Worm (Caenorhabditis elegans): ENCODE data around the gene F32D8.8.

DNA sequence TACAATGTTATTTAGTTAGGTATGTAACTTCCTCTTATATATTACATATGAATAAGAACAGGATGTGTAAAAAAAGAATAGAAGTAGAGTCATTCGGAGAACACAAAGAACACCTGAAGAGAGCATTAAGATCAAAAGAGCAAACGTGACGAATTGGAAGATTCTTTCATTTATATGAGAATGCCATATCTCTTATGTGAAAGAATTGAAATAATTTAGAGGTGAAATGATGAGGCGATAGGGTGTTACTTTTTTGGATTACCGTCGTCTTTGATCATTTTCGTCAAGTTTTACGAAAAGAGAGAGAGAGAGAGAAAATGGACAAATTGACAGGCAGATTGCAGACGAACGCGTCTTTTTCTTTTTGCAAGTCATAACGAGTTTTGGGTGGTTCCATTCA lies 26.1 kb downstream of the F32D8.8 start:
- TF ChIP-seq med-1 (GFP tag; optimal IDR thresholded peaks at IDR 0.05; ENCODE audit: insufficient read depth) (no peak), flt-1 (GFP tag; IDR thresholded peaks at IDR 0.05) (no peak), klf-2 (GFP tag; conservative IDR thresholded peaks at IDR 0.05) (no peak), T22C8.4 (GFP tag; IDR thresholded peaks at IDR 0.05) (no peak), ztf-29 (GFP tag; IDR thresholded peaks at IDR 0.05) (no peak), ref-1 (GFP tag; conservative IDR thresholded peaks at IDR 0.05) (no peak)

All from whole organism, midembryonic.